Worm (Caenorhabditis elegans): ENCODE data around the gene nfi-1.
A peak's percentile ranks its signal among the peaks of the same experiment; 100 is the strongest.

Gene nfi-1

DNA sequence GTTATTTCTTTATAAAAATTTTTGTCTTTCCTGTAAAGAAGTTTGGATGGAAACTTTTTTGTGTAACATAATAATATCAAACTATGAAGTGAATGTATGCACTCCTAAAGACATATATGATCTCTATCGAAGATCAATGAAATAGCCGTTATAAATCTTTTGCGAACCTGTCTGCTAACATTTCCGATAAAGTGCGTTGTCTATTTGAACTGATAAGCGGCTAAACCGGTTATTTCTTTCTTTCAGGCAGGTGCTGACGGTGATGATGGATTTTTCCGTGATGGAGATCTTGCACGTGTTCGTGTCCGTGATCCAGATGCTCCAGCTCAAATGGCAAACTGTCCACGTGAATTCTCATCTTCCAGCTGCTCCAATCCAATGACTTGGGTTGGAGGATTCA lies 6.5 kb upstream of the nfi-1 start:
- TF ChIP-seq zim-3 (tag; optimal IDR thresholded peaks at IDR 0.05) = no peak
- no peak for TF ChIP-seq ets-4 (GFP tag; optimal IDR thresholded peaks at IDR 0.05)
- no peak for TF ChIP-seq cebp-1 (GFP tag; IDR thresholded peaks at IDR 0.05)
- TF ChIP-seq cebp-1 (tag; optimal IDR thresholded peaks at IDR 0.05) = no peak
- TF ChIP-seq sdz-38 (tag; optimal IDR thresholded peaks at IDR 0.05) = no peak
- TF ChIP-seq repo-1 (tag; optimal IDR thresholded peaks at IDR 0.05) = no peak

DNA sequence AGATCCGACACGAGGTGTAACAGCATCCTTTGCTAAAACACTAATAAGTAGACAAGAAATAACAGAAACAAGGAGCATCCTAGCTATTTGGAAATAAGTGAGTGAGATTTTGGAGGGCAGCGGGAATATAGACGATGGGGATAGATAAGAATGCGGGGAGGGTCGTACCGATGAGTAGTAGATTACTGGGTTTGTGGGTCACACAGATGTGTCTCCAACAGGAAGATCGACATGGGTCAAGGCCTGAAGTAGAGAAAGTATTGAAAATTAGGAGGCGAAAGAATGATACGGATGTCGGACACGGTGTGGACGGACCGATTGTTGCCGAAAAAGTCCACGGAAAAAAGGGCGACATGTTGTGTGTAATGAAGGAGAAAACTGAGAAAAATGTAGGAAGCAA lies 3.6 kb upstream of the nfi-1 start, which contains the start of gene wrt-10:
TSS of gene wrt-10 (minus strand) at position 195 of the 400 bp plus-strand sequence.
- no peak for TF ChIP-seq snpc-1.3 (tag; optimal IDR thresholded peaks at IDR 0.05; ENCODE audit: insufficient read depth)
- TF ChIP-seq aptf-2 (GFP tag; conservative IDR thresholded peaks at IDR 0.05) = no peak
- no peak for TF ChIP-seq tbp1 (GFP tag; optimal IDR thresholded peaks at IDR 0.05)
- no peak for TF ChIP-seq nhr-90 (tag; optimal IDR thresholded peaks at IDR 0.05)
- TF ChIP-seq hsf-1 (GFP tag; IDR thresholded peaks at IDR 0.05) = no peak
- no peak for TF ChIP-seq sdz-38 (tag; optimal IDR thresholded peaks at IDR 0.05)

DNA sequence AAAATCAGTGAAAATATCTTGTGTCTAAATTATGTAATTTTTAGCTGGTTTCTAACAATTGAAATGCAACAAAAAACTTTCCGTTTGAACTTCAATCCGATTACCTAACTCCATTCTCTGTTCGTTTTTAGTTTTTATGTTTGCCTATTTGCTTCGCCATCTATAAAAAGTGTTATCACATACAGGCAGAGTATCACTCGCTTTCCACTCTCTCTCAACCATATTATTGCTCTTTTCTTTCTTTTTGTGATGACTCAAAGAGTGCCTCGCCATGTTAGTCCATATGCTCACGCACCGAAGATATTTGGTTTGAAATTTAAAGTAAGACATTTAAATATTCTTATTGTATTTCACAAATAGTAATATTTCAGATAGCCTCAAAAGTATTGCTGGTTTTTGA lies 3.0 kb upstream of the nfi-1 start, which contains the start of gene ZK1290.13:
TSS of gene ZK1290.13 (plus strand) at position 73 of the 400 bp plus-strand sequence.
- TF ChIP-seq egl-44 (GFP tag; IDR thresholded peaks at IDR 0.05) = no peak
- no peak for TF ChIP-seq pha-4 (tag; optimal IDR thresholded peaks at IDR 0.05)
- TF ChIP-seq nhr-80 (tag; optimal IDR thresholded peaks at IDR 0.05) = peak; percentile 48

DNA sequence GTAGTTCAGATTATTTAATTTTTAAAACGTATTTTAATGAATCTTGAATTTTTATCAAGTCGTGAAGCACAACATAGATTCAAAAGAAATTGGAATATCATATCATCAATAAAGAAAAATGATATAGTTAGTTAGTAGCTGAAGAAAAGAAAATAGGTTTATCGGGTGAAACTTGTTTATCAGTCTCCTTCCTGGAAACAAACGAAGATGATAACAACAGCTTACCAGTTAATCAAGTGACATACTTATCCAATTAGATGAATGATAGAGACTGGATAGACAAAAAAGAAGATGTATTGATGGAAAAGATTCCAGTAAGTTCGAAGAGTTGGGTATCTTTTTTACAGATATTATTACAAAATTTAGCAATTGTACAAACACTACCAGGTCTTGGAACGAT lies 5.0 kb downstream of the nfi-1 start:
- no peak for TF ChIP-seq B0019.2 (GFP tag; conservative IDR thresholded peaks at IDR 0.05)
- TF ChIP-seq hmg-20 (GFP tag; IDR thresholded peaks at IDR 0.05) = no peak
- no peak for TF ChIP-seq C06A6.2 (GFP tag; conservative IDR thresholded peaks at IDR 0.05)
- no peak for TF ChIP-seq dox-1 (GFP tag; IDR thresholded peaks at IDR 0.05)
- TF ChIP-seq atf-7 (tag; optimal IDR thresholded peaks at IDR 0.05) = no peak
- no peak for TF ChIP-seq ekl-4 (GFP tag; IDR thresholded peaks at IDR 0.05)
- no peak for TF ChIP-seq ztf-25 (GFP tag; IDR thresholded peaks at IDR 0.05)
- TF ChIP-seq mel-28 (tag; optimal IDR thresholded peaks at IDR 0.05; ENCODE audit: borderline replicate concordance) = no peak
- TF ChIP-seq egl-18 (GFP tag; IDR thresholded peaks at IDR 0.05) = no peak
- TF ChIP-seq ceh-79 (tag; optimal IDR thresholded peaks at IDR 0.05) = no peak
- TF ChIP-seq B0336.3 (GFP tag; IDR thresholded peaks at IDR 0.05) = no peak
- TF ChIP-seq ama-1 (optimal IDR thresholded peaks at IDR 0.05) = no peak
- TF ChIP-seq ama-1 (GFP tag; optimal IDR thresholded peaks at IDR 0.05) = no peak
- TF ChIP-seq unc-62 (GFP tag; optimal IDR thresholded peaks at IDR 0.05) = no peak

DNA sequence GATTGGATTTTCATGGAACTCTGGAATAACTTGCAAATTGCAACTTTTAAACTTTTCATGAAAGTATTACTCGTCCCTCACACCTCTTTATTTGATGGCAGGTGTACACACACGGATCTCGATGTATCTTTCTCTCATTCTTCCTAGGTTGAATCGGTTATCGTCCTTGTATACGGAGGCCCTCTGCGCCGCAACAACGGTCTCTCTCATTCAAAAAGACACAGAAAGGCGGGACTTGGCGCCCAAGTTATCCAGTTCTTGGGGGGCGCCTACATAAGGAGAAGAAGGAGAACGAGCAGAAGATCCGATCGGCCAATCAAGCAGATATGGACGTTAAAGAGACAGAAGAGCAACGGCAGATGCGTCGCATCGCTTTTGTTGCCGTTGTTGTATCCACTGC lies 5.8 kb downstream of the nfi-1 start, which contains the start of gene rol-8:
TSS of gene rol-8 (plus strand) at position 301 of the 400 bp plus-strand sequence.
- TF ChIP-seq F10E7.11 (tag; optimal IDR thresholded peaks at IDR 0.05) (no peak), bed-1 (GFP tag; IDR thresholded peaks at IDR 0.05) (no peak), hmg-1.2 (GFP tag; IDR thresholded peaks at IDR 0.05) (no peak), mel-28 (tag; optimal IDR thresholded peaks at IDR 0.05; ENCODE audit: borderline replicate concordance) (no peak), T07F8.4 (tag; optimal IDR thresholded peaks at IDR 0.05) (no peak), gei-17 (GFP tag; optimal IDR thresholded peaks at IDR 0.05) (no peak), egrh-3 (GFP tag; IDR thresholded peaks at IDR 0.05) (no peak), ceh-79 (tag; optimal IDR thresholded peaks at IDR 0.05) (no peak), tbx-9 (tag; optimal IDR thresholded peaks at IDR 0.05; ENCODE audit: borderline replicate concordance) (no peak), tbp1 (GFP tag; optimal IDR thresholded peaks at IDR 0.05) (no peak), ama-1 (optimal IDR thresholded peaks at IDR 0.05) (no peak), ama-1 (GFP tag; optimal IDR thresholded peaks at IDR 0.05) (no peak), lsy-27 (tag; optimal IDR thresholded peaks at IDR 0.05; ENCODE audit: borderline replicate concordance, insufficient read depth) (no peak), ztf-3 (GFP tag; optimal IDR thresholded peaks at IDR 0.05) (no peak), nhr-179 (tag; optimal IDR thresholded peaks at IDR 0.05) (no peak)
